Worm (Caenorhabditis elegans) whole organism, L1 larva: ENCODE results near the gene Y53F4B.23.

ENCODE experiments used
- aly-2 ChIP-seq: fragments of 150-350 bp; optimal IDR thresholded peaks from 2 replicates; lab custom pipeline; 2014; ENCODE audit warnings: missing biosample characterization, missing genetic modification characterization
- mep-1 ChIP-seq: fragments of 150-350 bp; optimal IDR thresholded peaks from 2 replicates; lab custom pipeline; 2014; ENCODE audit warnings: missing biosample characterization, missing genetic modification characterization
- nhr-11 ChIP-seq: fragments of 150-350 bp; optimal IDR thresholded peaks from 2 replicates; lab custom pipeline; 2014; ENCODE audit warnings: missing biosample characterization, missing genetic modification characterization
- snpc-4 ChIP-seq: fragments of 150-350 bp; optimal IDR thresholded peaks from 2 replicates; lab custom pipeline; 2014; ENCODE audit warnings: missing biosample characterization, missing genetic modification characterization
- unc-62 ChIP-seq: fragments of 150-350 bp; optimal IDR thresholded peaks from 2 replicates; lab custom pipeline; 2014; ENCODE audit warnings: missing biosample characterization, missing genetic modification reagents, missing genetic modification characterization

ce11 chrII:15080535-15080934 is 43.8 kb upstream of the Y53F4B.23 start:
- TF ChIP-seq snpc-4 (tag; lab: Kevin White, UChicago) (no peak), unc-62 (no peak), aly-2 (tag; lab: Kevin White, UChicago) (no peak), nhr-11 (tag; lab: Kevin White, UChicago) (no peak), mep-1 (tag; lab: Kevin White, UChicago) (no peak)
